Worm (Caenorhabditis elegans) whole organism, L1 larva: Measurements from ENCODE around the gene pen-2.

Experiments used
- C16A3.4 ChIP-seq: fragments of 150-350 bp; optimal IDR thresholded peaks from 2 replicates; lab custom pipeline; 2014; ENCODE audit warnings: missing biosample characterization, missing genetic modification characterization
- C34B4.2 ChIP-seq: sonication (generic microtip); optimal IDR thresholded peaks from 2 replicates; lab custom pipeline; 2017; ENCODE audit warnings: mild to moderate bottlenecking, missing genetic modification characterization, missing compliant biosample characterization
- aha-1 ChIP-seq: fragments of 150-350 bp; optimal IDR thresholded peaks from 2 replicates; lab custom pipeline; 2014; ENCODE audit warnings: missing biosample characterization, missing genetic modification characterization
- aly-2 ChIP-seq: fragments of 150-350 bp; optimal IDR thresholded peaks from 2 replicates; lab custom pipeline; 2014; ENCODE audit warnings: missing biosample characterization, missing genetic modification characterization
- ama-1 ChIP-seq: fragments of 150-350 bp; optimal IDR thresholded peaks from 2 replicates; lab custom pipeline; 2014
- ceh-63 ChIP-seq: fragments of 200-800 bp; sonication (Bioruptor generic); optimal IDR thresholded peaks from 2 replicates; lab custom pipeline; 2018; ENCODE audit warnings: mild to moderate bottlenecking, missing genetic modification characterization, missing compliant biosample characterization
- ceh-8 ChIP-seq: fragments of 200-800 bp; sonication (Bioruptor generic); optimal IDR thresholded peaks from 2 replicates; lab custom pipeline; 2018; ENCODE audit warnings: mild to moderate bottlenecking, missing genetic modification characterization, moderate library complexity, missing compliant biosample characterization
- ceh-88 ChIP-seq: fragments of 200-800 bp; sonication (Bioruptor generic); IDR thresholded peaks from 2 replicates; pipeline ENCODE4 v1.3.6; 2022; ENCODE audit warnings: missing genetic modification characterization, missing compliant biosample characterization
- ceh-90 ChIP-seq: sonication (generic microtip); optimal IDR thresholded peaks from 2 replicates; lab custom pipeline; 2016; ENCODE audit warnings: missing genetic modification characterization, missing compliant biosample characterization
- ces-1 ChIP-seq: fragments of 150-350 bp; optimal IDR thresholded peaks from 2 replicates; lab custom pipeline; 2014; ENCODE audit warnings: missing biosample characterization, missing genetic modification reagents, missing genetic modification characterization
- dsc-1 ChIP-seq: sonication (generic microtip); optimal IDR thresholded peaks from 2 replicates; lab custom pipeline; 2016; ENCODE audit warnings: mild to moderate bottlenecking, missing genetic modification characterization, missing compliant biosample characterization
- egl-27 ChIP-seq, 2 experiments: fragments of 150-350 bp in 1 of 2; sonication (generic microtip); optimal IDR thresholded peaks; 3 replicates each; lab custom pipeline; 2017 to 2018; ENCODE audit warnings: missing biosample characterization in 2 of 2, missing genetic modification characterization in 2 of 2, missing genetic modification reagents in 2 of 2
- elt-2 ChIP-seq: sonication (generic microtip); optimal IDR thresholded peaks from 2 replicates; lab custom pipeline; 2016; ENCODE audit warnings: missing genetic modification characterization, mild to moderate bottlenecking, inconsistent platforms, missing compliant biosample characterization, missing genetic modification reagents
- elt-3 ChIP-seq, 6 experiments: fragments of 150-350 bp in 1 of 6; sonication (generic microtip); optimal IDR thresholded peaks; 2 replicates each; lab custom pipeline; 2017 to 2018; ENCODE audit warnings: missing biosample characterization in 6 of 6, missing genetic modification characterization in 6 of 6, inconsistent platforms in 1 of 6
- ets-5 ChIP-seq: fragments of 200-800 bp; sonication (Bioruptor generic); IDR thresholded peaks from 2 replicates; pipeline ENCODE4 v1.3.6; 2022; ENCODE audit warnings: missing genetic modification characterization, missing compliant biosample characterization
- fkh-8 ChIP-seq: sonication (generic microtip); optimal IDR thresholded peaks from 2 replicates; lab custom pipeline; 2016; ENCODE audit warnings: mild to moderate bottlenecking, missing genetic modification characterization, missing compliant biosample characterization
- fos-1 ChIP-seq: fragments of 150-350 bp; optimal IDR thresholded peaks from 2 replicates; lab custom pipeline; 2014; ENCODE audit warnings: missing biosample characterization, missing genetic modification characterization
- grh-1 ChIP-seq: fragments of 200-800 bp; sonication (Bioruptor generic); IDR thresholded peaks from 2 replicates; pipeline ENCODE4 v1.3.6; 2022; ENCODE audit warnings: missing genetic modification reagents, missing genetic modification characterization, missing compliant biosample characterization
- hlh-17 ChIP-seq: fragments of 200-800 bp; sonication (Bioruptor generic); optimal IDR thresholded peaks from 2 replicates; lab custom pipeline; 2018; ENCODE audit warnings: missing genetic modification characterization, mild to moderate bottlenecking, missing compliant biosample characterization, moderate library complexity, borderline replicate concordance
- hlh-4 ChIP-seq: sonication (generic microtip); optimal IDR thresholded peaks from 2 replicates; lab custom pipeline; 2016; ENCODE audit warnings: mild to moderate bottlenecking, missing genetic modification characterization, missing compliant biosample characterization
- isw-1 ChIP-seq: fragments of 200-800 bp; sonication (Bioruptor generic); IDR thresholded peaks from 2 replicates; pipeline ENCODE4 v1.3.6; 2022; ENCODE audit warnings: missing genetic modification characterization, missing compliant biosample characterization
- jun-1 ChIP-seq: fragments of 150-350 bp; optimal IDR thresholded peaks from 2 replicates; lab custom pipeline; 2014; ENCODE audit warnings: missing biosample characterization, missing genetic modification reagents, missing genetic modification characterization
- lin-13 ChIP-seq: fragments of 150-350 bp; optimal IDR thresholded peaks from 2 replicates; lab custom pipeline; 2014; ENCODE audit warnings: missing biosample characterization, missing genetic modification reagents, missing genetic modification characterization
- lin-14 ChIP-seq: fragments of 200-800 bp; sonication (Bioruptor generic); optimal IDR thresholded peaks from 2 replicates; lab custom pipeline; 2018; ENCODE audit warnings: mild to moderate bottlenecking, missing genetic modification characterization, moderate library complexity, missing compliant biosample characterization
- lin-35 ChIP-seq, 2 experiments: fragments of 150-350 bp; optimal IDR thresholded peaks; 2 replicates each; lab custom pipeline; 2014; ENCODE audit warnings: missing biosample characterization in 2 of 2, missing genetic modification characterization in 2 of 2, missing genetic modification reagents in 2 of 2
- lin-39 ChIP-seq: fragments of 150-350 bp; optimal IDR thresholded peaks from 2 replicates; lab custom pipeline; 2014; ENCODE audit warnings: missing biosample characterization, missing genetic modification reagents, missing genetic modification characterization
- lsy-2 ChIP-seq, 2 experiments: fragments of 150-350 bp; optimal IDR thresholded peaks; 2 replicates each; lab custom pipeline; 2014; ENCODE audit warnings: missing biosample characterization in 2 of 2, missing genetic modification characterization in 2 of 2
- nhr-28 ChIP-seq: fragments of 150-350 bp; optimal IDR thresholded peaks from 2 replicates; lab custom pipeline; 2014; ENCODE audit warnings: missing biosample characterization, missing genetic modification characterization
- nhr-77 ChIP-seq: fragments of 150-350 bp; optimal IDR thresholded peaks from 2 replicates; lab custom pipeline; 2014; ENCODE audit warnings: missing biosample characterization, missing genetic modification characterization
- nhr-84 ChIP-seq: sonication (generic microtip); optimal IDR thresholded peaks from 2 replicates; lab custom pipeline; 2017; ENCODE audit warnings: missing biosample characterization, missing genetic modification characterization
- pag-3 ChIP-seq: sonication (generic microtip); optimal IDR thresholded peaks from 2 replicates; lab custom pipeline; 2017; ENCODE audit warnings: missing genetic modification characterization, mild to moderate bottlenecking, missing compliant biosample characterization, antibody characterized with exemption, borderline replicate concordance; ENCODE audit not compliant: insufficient read depth
- pax-3 ChIP-seq: fragments of 200-800 bp; sonication (Bioruptor generic); optimal IDR thresholded peaks from 2 replicates; lab custom pipeline; 2018; ENCODE audit warnings: mild to moderate bottlenecking, missing genetic modification characterization, moderate library complexity, missing compliant biosample characterization
- rnt-1 ChIP-seq: sonication (generic microtip); optimal IDR thresholded peaks from 2 replicates; lab custom pipeline; 2016; ENCODE audit warnings: mild to moderate bottlenecking, missing genetic modification characterization, moderate library complexity, missing compliant biosample characterization
- sptf-1 ChIP-seq: fragments of 150-350 bp; optimal IDR thresholded peaks from 2 replicates; lab custom pipeline; 2014; ENCODE audit warnings: missing biosample characterization, missing genetic modification characterization
- sup-37 ChIP-seq: fragments of 200-800 bp; sonication (Bioruptor generic); optimal IDR thresholded peaks from 2 replicates; lab custom pipeline; 2018; ENCODE audit warnings: mild to moderate bottlenecking, missing genetic modification characterization, missing compliant biosample characterization
- swsn-7 ChIP-seq: sonication (generic microtip); optimal IDR thresholded peaks from 2 replicates; lab custom pipeline; 2016; ENCODE audit warnings: missing genetic modification characterization, missing compliant biosample characterization
- tbx-2 ChIP-seq: sonication (generic microtip); optimal IDR thresholded peaks from 2 replicates; lab custom pipeline; 2016; ENCODE audit warnings: missing genetic modification characterization, missing compliant biosample characterization
- unc-30 ChIP-seq: sonication (generic microtip); optimal IDR thresholded peaks from 2 replicates; lab custom pipeline; 2017; ENCODE audit warnings: missing biosample characterization, missing genetic modification characterization
- unc-62 ChIP-seq: fragments of 150-350 bp; optimal IDR thresholded peaks from 2 replicates; lab custom pipeline; 2014; ENCODE audit warnings: missing biosample characterization, missing genetic modification reagents, missing genetic modification characterization
- xbp-1 ChIP-seq: sonication (generic microtip); optimal IDR thresholded peaks from 2 replicates; lab custom pipeline; 2016; ENCODE audit warnings: missing genetic modification characterization, missing compliant biosample characterization
- zip-4 ChIP-seq: fragments of 200-800 bp; sonication (Bioruptor generic); optimal IDR thresholded peaks from 2 replicates; lab custom pipeline; 2018; ENCODE audit warnings: mild to moderate bottlenecking, missing genetic modification characterization, moderate library complexity, missing compliant biosample characterization
- ztf-11 ChIP-seq, 2 experiments: sonication (generic microtip); optimal IDR thresholded peaks; 2 replicates each; lab custom pipeline; 2016 to 2017; ENCODE audit warnings: missing genetic modification characterization in 2 of 2, missing biosample characterization in 1 of 2, missing compliant biosample characterization in 1 of 2
- ztf-4 ChIP-seq: fragments of 150-350 bp; optimal IDR thresholded peaks from 2 replicates; lab custom pipeline; 2014; ENCODE audit warnings: missing biosample characterization, missing genetic modification characterization

The pen-2 gene

ce11 chrIII:11380555-11380954 is 37.4 kb downstream of the pen-2 start (continued):
- TF ChIP-seq unc-62 (GFP tag; lab: Kevin White, UChicago) (no peak), ceh-8 (GFP tag; lab: Kevin White, UChicago) (no peak), lin-35 (GFP tag; optimal IDR thresholded peaks at IDR 0.05; lab: Kevin White, UChicago) (peak in 1 of 2 experiments; percentile 15), nhr-84 (no peak), jun-1 (tag; lab: Kevin White, UChicago) (no peak), hlh-17 (GFP tag; lab: Kevin White, UChicago) (no peak), rnt-1 (tag; lab: Kevin White, UChicago) (no peak), ztf-11 (tag; optimal IDR thresholded peaks at IDR 0.05; lab: Kevin White, UChicago) (no peak), ces-1 (GFP tag; lab: Kevin White, UChicago) (no peak), tbx-2 (tag; lab: Kevin White, UChicago) (no peak), nhr-77 (tag; lab: Kevin White, UChicago) (no peak), dsc-1 (tag; lab: Kevin White, UChicago) (no peak), pax-3 (tag; lab: Kevin White, UChicago) (no peak), aha-1 (tag; lab: Kevin White, UChicago) (no peak), hlh-4 (tag; lab: Kevin White, UChicago) (no peak), ceh-63 (GFP tag; lab: Kevin White, UChicago) (no peak), lin-39 (tag; lab: Kevin White, UChicago) (no peak), isw-1 (GFP tag; lab: Robert Waterston, UW) (no peak), elt-3 (tag; optimal IDR thresholded peaks at IDR 0.05; lab: Kevin White, UChicago) (peak in 2 of 6 experiments; percentile 19 to 28), nhr-28 (tag; lab: Kevin White, UChicago) (no peak), lin-14 (GFP tag; lab: Kevin White, UChicago) (no peak), ets-5 (GFP tag; lab: Robert Waterston, UW) (no peak), zip-4 (no peak), ama-1 (lab: Kevin White, UChicago) (no peak), fkh-8 (no peak), ztf-4 (tag; lab: Kevin White, UChicago) (peak; percentile 17), ceh-90 (tag; lab: Kevin White, UChicago) (no peak), unc-30 (tag; lab: Kevin White, UChicago) (no peak), aly-2 (tag; lab: Kevin White, UChicago) (no peak), lin-13 (no peak), sptf-1 (tag; lab: Kevin White, UChicago) (no peak), sup-37 (GFP tag; lab: Kevin White, UChicago) (no peak), lsy-2 (tag; optimal IDR thresholded peaks at IDR 0.05; lab: Kevin White, UChicago) (peak; percentile 18 to 26)

- TF ChIP-seq rnt-1 (tag; lab: Kevin White, UChicago): no peak
- TF ChIP-seq xbp-1: no peak
- no peak for TF ChIP-seq aly-2 (tag; lab: Kevin White, UChicago)
- no peak for TF ChIP-seq pag-3 (tag; lab: Kevin White, UChicago)
- no peak for TF ChIP-seq ama-1 (lab: Kevin White, UChicago)
- no peak for TF ChIP-seq nhr-77 (tag; lab: Kevin White, UChicago)
- no peak for TF ChIP-seq lin-14 (GFP tag; lab: Kevin White, UChicago)
- no peak for TF ChIP-seq isw-1 (GFP tag; lab: Robert Waterston, UW)
- TF ChIP-seq fos-1 (tag; lab: Kevin White, UChicago): no peak
- no peak for TF ChIP-seq grh-1
- TF ChIP-seq C34B4.2: no peak
- TF ChIP-seq swsn-7: no peak
- no peak for TF ChIP-seq elt-2
- TF ChIP-seq egl-27 (tag; optimal IDR thresholded peaks at IDR 0.05; lab: Kevin White, UChicago): no peak
- no peak for TF ChIP-seq ceh-88
- no peak for TF ChIP-seq lsy-2 (tag; optimal IDR thresholded peaks at IDR 0.05; lab: Kevin White, UChicago)
- TF ChIP-seq ztf-4 (tag; lab: Kevin White, UChicago): no peak
- TF ChIP-seq C16A3.4 (tag; lab: Kevin White, UChicago): no peak
- TF ChIP-seq, all 84 proteins: peak for 0
Observed at ce11 chrIII:11381922-11382321, 38.8 kb downstream of the pen-2 start, which contains the start of gene subs-4. TSS of gene subs-4 (plus strand) at chrIII:11382222.
